Worm (Caenorhabditis elegans) whole organism, young adult: ENCODE results near the gene C25H3.3.

Experiments used
- C06A6.2 ChIP-seq: fragments of 200-800 bp; sonication (Bioruptor generic); conservative IDR thresholded peaks from 2 replicates; pipeline ENCODE4 v1.3.6; 2022; ENCODE audit warnings: missing genetic modification characterization, missing compliant biosample characterization
- D2030.7 ChIP-seq: fragments of 200-800 bp; sonication (Bioruptor generic); IDR thresholded peaks from 2 replicates; pipeline ENCODE4 v1.3.6; 2022; ENCODE audit warnings: missing genetic modification reagents, missing genetic modification characterization, missing compliant biosample characterization
- F10E7.11 ChIP-seq: sonication (generic microtip); optimal IDR thresholded peaks from 2 replicates; lab custom pipeline; 2017; ENCODE audit warnings: mild to moderate bottlenecking, missing genetic modification characterization, moderate library complexity, missing compliant biosample characterization
- F49E8.2 ChIP-seq: sonication (generic microtip); optimal IDR thresholded peaks from 3 replicates; lab custom pipeline; 2017; ENCODE audit warnings: missing genetic modification characterization, mild to moderate bottlenecking, missing compliant biosample characterization, antibody characterized with exemption, moderate library complexity; ENCODE audit not compliant: insufficient read depth
- ama-1 ChIP-seq, 3 experiments: fragments of 150-350 bp in 1 of 3; sonication (generic microtip) in 2 of 3; optimal IDR thresholded peaks; 2 replicates each; lab custom pipeline; 2014 to 2018; ENCODE audit warnings: missing biosample characterization in 2 of 3, missing genetic modification characterization in 2 of 3, missing genetic modification reagents in 2 of 3
- aptf-2 ChIP-seq: fragments of 200-800 bp; sonication (Bioruptor generic); conservative IDR thresholded peaks from 2 replicates; pipeline ENCODE4 v1.3.6; 2022; ENCODE audit warnings: missing genetic modification reagents, missing genetic modification characterization, missing compliant biosample characterization
- efl-1 ChIP-seq: fragments of 150-350 bp; optimal IDR thresholded peaks from 2 replicates; lab custom pipeline; 2014; ENCODE audit warnings: missing biosample characterization, missing genetic modification reagents, missing genetic modification characterization
- ets-4 ChIP-seq: fragments of 200-800 bp; sonication (Bioruptor generic); optimal IDR thresholded peaks from 2 replicates; lab custom pipeline; 2018; ENCODE audit warnings: mild to moderate bottlenecking, missing genetic modification characterization, missing compliant biosample characterization
- madf-10 ChIP-seq: sonication (generic microtip); optimal IDR thresholded peaks from 2 replicates; lab custom pipeline; 2016; ENCODE audit warnings: mild to moderate bottlenecking, missing genetic modification characterization, missing compliant biosample characterization
- nhr-179 ChIP-seq: sonication (generic microtip); optimal IDR thresholded peaks from 2 replicates; lab custom pipeline; 2016; ENCODE audit warnings: mild to moderate bottlenecking, missing genetic modification characterization, missing compliant biosample characterization
- snpc-1.1 ChIP-seq: sonication (generic microtip); optimal IDR thresholded peaks from 2 replicates; lab custom pipeline; 2017; ENCODE audit warnings: missing genetic modification characterization, mild to moderate bottlenecking, missing compliant biosample characterization, antibody characterized with exemption, moderate library complexity, missing genotype, missing genetic modification reagents; ENCODE audit not compliant: insufficient read depth
- ztf-26 ChIP-seq: sonication (generic microtip); optimal IDR thresholded peaks from 2 replicates; lab custom pipeline; 2017; ENCODE audit warnings: missing genetic modification characterization, missing compliant biosample characterization

ce11 chrII:5660155-5660554 lies 33.8 kb upstream of the C25H3.3 start:
- TF ChIP-seq ets-4 (GFP tag; lab: Kevin White, UChicago), result no peak
- no peak for TF ChIP-seq D2030.7 (GFP tag; lab: Robert Waterston, UW)
- TF ChIP-seq F49E8.2 (tag; lab: Kevin White, UChicago), result no peak
- no peak for TF ChIP-seq efl-1 (GFP tag; lab: Kevin White, UChicago)
- TF ChIP-seq F10E7.11 (tag; lab: Kevin White, UChicago), result no peak
- no peak for TF ChIP-seq ama-1 (optimal IDR thresholded peaks at IDR 0.05; lab: Kevin White, UChicago)
- no peak for TF ChIP-seq ama-1 (GFP tag; optimal IDR thresholded peaks at IDR 0.05; lab: Kevin White, UChicago)
- TF ChIP-seq madf-10 (tag; lab: Kevin White, UChicago), result no peak
- TF ChIP-seq aptf-2 (GFP tag; lab: Robert Waterston, UW), result no peak
- TF ChIP-seq snpc-1.1 (tag; lab: Kevin White, UChicago), result no peak
- no peak for TF ChIP-seq ztf-26 (tag; lab: Kevin White, UChicago)
- no peak for TF ChIP-seq C06A6.2 (GFP tag; lab: Robert Waterston, UW)
- no peak for TF ChIP-seq nhr-179
